Worm (Caenorhabditis elegans) whole organism, L1 larva: ENCODE data around the gene sre-21.

Source experiments
- ceh-82 ChIP-seq, 3 experiments: fragments of 150-350 bp in 1 of 3; sonication (generic microtip) in 2 of 3; optimal IDR thresholded peaks; 2 replicates each; lab custom pipeline; 2014 to 2017; ENCODE audit warnings: missing biosample characterization in 3 of 3, missing genetic modification characterization in 3 of 3
- efl-1 ChIP-seq, 4 experiments: fragments of 150-350 bp; optimal IDR thresholded peaks in 3 of 4; peaks in 1 of 4; 1 replicate in 1 of 4; 2 replicates in 3 of 4; lab custom pipeline; 2014; ENCODE audit warnings: missing biosample characterization in 2 of 4, missing genetic modification characterization in 2 of 4, missing genetic modification reagents in 2 of 4
- egl-27 ChIP-seq, 2 experiments: fragments of 150-350 bp in 1 of 2; sonication (generic microtip); optimal IDR thresholded peaks; 3 replicates each; lab custom pipeline; 2017 to 2018; ENCODE audit warnings: missing biosample characterization in 2 of 2, missing genetic modification characterization in 2 of 2, missing genetic modification reagents in 2 of 2
- ets-5 ChIP-seq: fragments of 200-800 bp; sonication (Bioruptor generic); IDR thresholded peaks from 2 replicates; pipeline ENCODE4 v1.3.6; 2022; ENCODE audit warnings: missing genetic modification characterization, missing compliant biosample characterization
- fos-1 ChIP-seq: fragments of 150-350 bp; optimal IDR thresholded peaks from 2 replicates; lab custom pipeline; 2014; ENCODE audit warnings: missing biosample characterization, missing genetic modification characterization
- grh-1 ChIP-seq: fragments of 200-800 bp; sonication (Bioruptor generic); IDR thresholded peaks from 2 replicates; pipeline ENCODE4 v1.3.6; 2022; ENCODE audit warnings: missing genetic modification reagents, missing genetic modification characterization, missing compliant biosample characterization
- lin-14 ChIP-seq: fragments of 200-800 bp; sonication (Bioruptor generic); optimal IDR thresholded peaks from 2 replicates; lab custom pipeline; 2018; ENCODE audit warnings: mild to moderate bottlenecking, missing genetic modification characterization, moderate library complexity, missing compliant biosample characterization
- lin-35 ChIP-seq, 2 experiments: fragments of 150-350 bp; optimal IDR thresholded peaks; 2 replicates each; lab custom pipeline; 2014; ENCODE audit warnings: missing biosample characterization in 2 of 2, missing genetic modification characterization in 2 of 2, missing genetic modification reagents in 2 of 2
- nhr-12 ChIP-seq: sonication (generic microtip); optimal IDR thresholded peaks from 2 replicates; lab custom pipeline; 2017; ENCODE audit warnings: missing biosample characterization, missing genetic modification characterization
- nhr-90 ChIP-seq: sonication (generic microtip); optimal IDR thresholded peaks from 2 replicates; lab custom pipeline; 2016; ENCODE audit warnings: mild to moderate bottlenecking, missing genetic modification characterization, missing compliant biosample characterization; ENCODE audit not compliant: poor library complexity
- pqm-1 ChIP-seq: sonication (generic microtip); optimal IDR thresholded peaks from 3 replicates; lab custom pipeline; 2017; ENCODE audit warnings: missing biosample characterization, missing genetic modification characterization
- rnt-1 ChIP-seq: sonication (generic microtip); optimal IDR thresholded peaks from 2 replicates; lab custom pipeline; 2016; ENCODE audit warnings: mild to moderate bottlenecking, missing genetic modification characterization, moderate library complexity, missing compliant biosample characterization
- ztf-11 ChIP-seq, 2 experiments: sonication (generic microtip); optimal IDR thresholded peaks; 2 replicates each; lab custom pipeline; 2016 to 2017; ENCODE audit warnings: missing genetic modification characterization in 2 of 2, missing biosample characterization in 1 of 2, missing compliant biosample characterization in 1 of 2

Gene sre-21

ce11 chrV:17721709-17722108 lies 51.3 kb downstream of the sre-21 start (continued):
- TF ChIP-seq egl-27 (tag; optimal IDR thresholded peaks at IDR 0.05; lab: Kevin White, UChicago) (no peak), pqm-1 (tag; lab: Kevin White, UChicago) (peak; percentile 95), ztf-11 (tag; optimal IDR thresholded peaks at IDR 0.05; lab: Kevin White, UChicago) (no peak), ceh-82 (tag; optimal IDR thresholded peaks at IDR 0.05; lab: Kevin White, UChicago) (no peak), nhr-90 (tag; lab: Kevin White, UChicago) (peak; percentile 5), lin-14 (GFP tag; lab: Kevin White, UChicago) (no peak), nhr-12 (tag; lab: Kevin White, UChicago) (no peak), rnt-1 (no peak), fos-1 (tag; lab: Kevin White, UChicago) (no peak), lin-35 (GFP tag; optimal IDR thresholded peaks at IDR 0.05; lab: Kevin White, UChicago) (peak in 1 of 2 experiments; percentile 46), efl-1 (optimal IDR thresholded peaks at IDR 0.05; lab: Kevin White, UChicago) (no peak), efl-1 (GFP tag; optimal IDR thresholded peaks at IDR 0.05 in 1 of 2; lab: Kevin White, UChicago) (no peak), ets-5 (GFP tag; lab: Robert Waterston, UW) (no peak), grh-1 (no peak)
